Worm (Caenorhabditis elegans): ENCODE measurements around the gene K03H1.9.

DNA sequence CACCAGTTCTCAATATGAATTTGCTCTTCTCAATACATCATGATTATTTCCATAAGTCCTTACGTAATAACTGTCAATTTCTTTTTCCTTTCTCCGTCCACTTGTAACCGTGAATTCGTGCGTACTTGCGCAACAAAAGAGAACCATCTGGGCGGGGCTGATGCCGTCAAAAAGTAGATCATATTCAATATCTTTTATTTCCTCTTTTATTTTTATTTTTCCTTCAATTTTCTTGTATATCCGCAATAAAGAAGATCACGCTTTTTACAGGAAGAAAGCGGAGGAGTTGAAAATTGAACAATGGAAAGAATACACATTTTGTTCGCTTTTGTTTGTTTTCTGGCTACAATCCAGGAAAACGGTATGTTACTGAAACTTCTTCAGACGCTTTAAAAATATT lies 48.4 kb downstream of the K03H1.9 start, which contains the start of gene mam-7:
- TF ChIP-seq sea-2 (GFP tag; IDR thresholded peaks at IDR 0.05) (no peak), dpl-1 (GFP tag; optimal IDR thresholded peaks at IDR 0.05) (no peak)

Measured in whole organism, young adult.